Fruit fly (Drosophila melanogaster) whole organism, embryonic: ENCODE measurements around the gene CG15336.

Experiments
- BEAF-32 ChIP-seq: fragments of 200-800 bp; sonication (Bioruptor generic); optimal IDR thresholded peaks from 3 replicates; lab custom pipeline; 2017; ENCODE audit warnings: missing biosample characterization, missing genetic modification characterization, mild to moderate bottlenecking, moderate library complexity, missing genetic modification reagents
- Bgb ChIP-seq: fragments of 200-800 bp; sonication (Bioruptor generic); IDR thresholded peaks from 2 replicates; pipeline ENCODE4 v1.3.6; 2022; ENCODE audit warnings: missing biosample characterization, missing genetic modification characterization; ENCODE audit not compliant: partially characterized antibody
- C15 ChIP-seq: fragments of 200-800 bp; sonication (Bioruptor generic); IDR thresholded peaks from 3 replicates; pipeline ENCODE4 v1.3.6; 2022; ENCODE audit warnings: missing biosample characterization, missing genetic modification characterization
- CG10267 ChIP-seq: fragments of 200-800 bp; sonication (Bioruptor generic); optimal IDR thresholded peaks from 2 replicates; lab custom pipeline; 2018; ENCODE audit warnings: missing biosample characterization, mild to moderate bottlenecking, missing genetic modification characterization, moderate library complexity
- CG10321 ChIP-seq: fragments of 200-800 bp; sonication (Bioruptor generic); IDR thresholded peaks from 2 replicates; pipeline ENCODE4 v1.3.6; 2022; ENCODE audit warnings: missing biosample characterization, missing genetic modification characterization
- CG12155 ChIP-seq: fragments of 200-800 bp; sonication (Bioruptor generic); optimal IDR thresholded peaks from 3 replicates; lab custom pipeline; 2016; ENCODE audit warnings: missing biosample characterization, missing genetic modification characterization
- CG12219 ChIP-seq: fragments of 200-800 bp; sonication (Bioruptor generic); optimal IDR thresholded peaks from 3 replicates; lab custom pipeline; 2018; ENCODE audit warnings: missing biosample characterization, mild to moderate bottlenecking, missing genetic modification characterization
- CG12236 ChIP-seq: fragments of 200-800 bp; sonication (Bioruptor generic); optimal IDR thresholded peaks from 2 replicates; lab custom pipeline; 2016; ENCODE audit warnings: missing biosample characterization, missing genetic modification characterization
- CG15479 ChIP-seq: fragments of 200-800 bp; sonication (Bioruptor generic); optimal IDR thresholded peaks from 3 replicates; lab custom pipeline; 2019; ENCODE audit warnings: missing biosample characterization, mild to moderate bottlenecking, missing genetic modification characterization, moderate library complexity
- CG17328 ChIP-seq: fragments of 200-800 bp; sonication (Bioruptor generic); IDR thresholded peaks from 2 replicates; pipeline ENCODE4 v1.3.6; 2022; ENCODE audit warnings: missing biosample characterization, missing genetic modification characterization
- CG17568 ChIP-seq: fragments of 200-800 bp; sonication (Bioruptor generic); optimal IDR thresholded peaks from 2 replicates; lab custom pipeline; 2018; ENCODE audit warnings: missing biosample characterization, mild to moderate bottlenecking, missing genetic modification characterization, moderate library complexity
- CG17829 ChIP-seq: fragments of 200-800 bp; optimal IDR thresholded peaks from 2 replicates; lab custom pipeline; 2019; ENCODE audit warnings: missing biosample characterization, mild to moderate bottlenecking, missing genetic modification characterization, moderate library complexity
- CG18011 ChIP-seq: fragments of 200-800 bp; sonication (Bioruptor generic); optimal IDR thresholded peaks from 2 replicates; lab custom pipeline; 2017; ENCODE audit warnings: missing biosample characterization, missing genetic modification characterization, mild to moderate bottlenecking, moderate library complexity, missing genotype
- CG2120 ChIP-seq: fragments of 200-800 bp; sonication (Bioruptor generic); optimal IDR thresholded peaks from 3 replicates; lab custom pipeline; 2016; ENCODE audit warnings: missing biosample characterization, missing genetic modification characterization
- CG2202 ChIP-seq: fragments of 200-800 bp; sonication (Bioruptor generic); optimal IDR thresholded peaks from 2 replicates; lab custom pipeline; 2018; ENCODE audit warnings: missing biosample characterization, mild to moderate bottlenecking, missing genetic modification characterization
- CG2678 ChIP-seq: fragments of 200-800 bp; sonication (Bioruptor generic); optimal IDR thresholded peaks from 3 replicates; lab custom pipeline; 2019; ENCODE audit warnings: missing biosample characterization, mild to moderate bottlenecking, missing genetic modification characterization, moderate library complexity
- CG2875 ChIP-seq: fragments of 200-800 bp; sonication (Bioruptor generic); optimal IDR thresholded peaks from 2 replicates; lab custom pipeline; 2017; ENCODE audit warnings: missing biosample characterization, mild to moderate bottlenecking, missing genetic modification characterization, missing genetic modification reagents
- CG30020 ChIP-seq: fragments of 200-800 bp; optimal IDR thresholded peaks from 2 replicates; lab custom pipeline; 2019; ENCODE audit warnings: missing biosample characterization, mild to moderate bottlenecking, missing genetic modification characterization, moderate library complexity
- CG31441 ChIP-seq: fragments of 200-800 bp; sonication (Bioruptor generic); IDR thresholded peaks from 2 replicates; pipeline ENCODE4 v1.3.6; 2022; ENCODE audit warnings: missing biosample characterization, missing genetic modification characterization
- CG3407 ChIP-seq: fragments of 200-800 bp; sonication (Bioruptor generic); optimal IDR thresholded peaks from 2 replicates; lab custom pipeline; 2018; ENCODE audit warnings: missing biosample characterization, mild to moderate bottlenecking, missing genetic modification characterization
- CG6765 ChIP-seq: fragments of 200-800 bp; sonication (Bioruptor generic); optimal IDR thresholded peaks from 3 replicates; lab custom pipeline; 2017; ENCODE audit warnings: missing biosample characterization, mild to moderate bottlenecking, missing genetic modification characterization
- CG7357 ChIP-seq: fragments of 200-800 bp; sonication (Bioruptor generic); IDR thresholded peaks from 3 replicates; pipeline ENCODE4 v1.3.6; 2022; ENCODE audit warnings: missing biosample characterization, missing genetic modification characterization
- CG8290 ChIP-seq, 3 experiments: fragments of 200-800 bp; sonication (Bioruptor generic); optimal IDR thresholded peaks; 2 replicates each; lab custom pipeline; 2016 to 2019; ENCODE audit warnings: missing biosample characterization in 3 of 3, missing genetic modification characterization in 3 of 3, mild to moderate bottlenecking in 2 of 3, moderate library complexity in 1 of 3
- CG8765 ChIP-seq: fragments of 200-800 bp; sonication (Bioruptor generic); IDR thresholded peaks from 2 replicates; pipeline ENCODE4 v1.3.6; 2022; ENCODE audit warnings: missing biosample characterization, missing genetic modification characterization
- CG9817 ChIP-seq: fragments of 200-800 bp; sonication (Bioruptor generic); optimal IDR thresholded peaks from 2 replicates; lab custom pipeline; 2018; ENCODE audit warnings: missing biosample characterization, mild to moderate bottlenecking, missing genetic modification characterization, moderate library complexity
- CHES-1-like ChIP-seq: fragments of 200-800 bp; sonication (Bioruptor generic); optimal IDR thresholded peaks from 2 replicates; lab custom pipeline; 2016; ENCODE audit warnings: missing biosample characterization, missing genetic modification characterization
- Chrac-16 ChIP-seq: fragments of 200-800 bp; sonication (Bioruptor generic); optimal IDR thresholded peaks from 3 replicates; lab custom pipeline; 2016; ENCODE audit warnings: missing biosample characterization, missing genetic modification characterization
- CoRest ChIP-seq: fragments of 200-800 bp; sonication (Bioruptor generic); optimal IDR thresholded peaks from 3 replicates; lab custom pipeline; 2018; ENCODE audit warnings: missing biosample characterization, mild to moderate bottlenecking, missing genetic modification characterization, moderate library complexity
- D19B ChIP-seq: fragments of 200-800 bp; sonication (Bioruptor generic); optimal IDR thresholded peaks from 2 replicates; lab custom pipeline; 2017; ENCODE audit warnings: missing biosample characterization, mild to moderate bottlenecking, missing genetic modification characterization
- Dek ChIP-seq: fragments of 200-800 bp; sonication (Bioruptor generic); optimal IDR thresholded peaks from 3 replicates; lab custom pipeline; 2019; ENCODE audit warnings: missing biosample characterization, mild to moderate bottlenecking, missing genetic modification characterization, moderate library complexity
- Dll ChIP-seq: fragments of 200-800 bp; sonication (Bioruptor generic); IDR thresholded peaks from 4 replicates; pipeline ENCODE4 v1.3.6; 2022; ENCODE audit warnings: missing biosample characterization, missing genetic modification characterization; ENCODE audit not compliant: partially characterized antibody
- Doc3 ChIP-seq: fragments of 200-800 bp; sonication (Bioruptor generic); IDR thresholded peaks from 3 replicates; pipeline ENCODE4 v1.3.6; 2022; ENCODE audit warnings: missing biosample characterization, missing genetic modification characterization; ENCODE audit not compliant: partially characterized antibody
- E2f2 ChIP-seq: fragments of 200-800 bp; sonication (Bioruptor generic); IDR thresholded peaks from 2 replicates; pipeline ENCODE4 v1.3.6; 2022; ENCODE audit warnings: missing biosample characterization, missing genetic modification characterization
- Fer3 ChIP-seq: fragments of 200-800 bp; sonication (Bioruptor generic); optimal IDR thresholded peaks from 2 replicates; lab custom pipeline; 2018; ENCODE audit warnings: missing biosample characterization, mild to moderate bottlenecking, missing genetic modification characterization, moderate library complexity
- Hr51 ChIP-seq, 2 experiments: fragments of 200-800 bp; sonication (Bioruptor generic); optimal IDR thresholded peaks; 2 replicates in 1 of 2; 3 replicates in 1 of 2; lab custom pipeline; 2016 to 2018; ENCODE audit warnings: missing biosample characterization in 2 of 2, missing genetic modification characterization in 2 of 2, mild to moderate bottlenecking in 1 of 2, moderate library complexity in 1 of 2
- MESR4 ChIP-seq: fragments of 200-800 bp; sonication (Bioruptor generic); optimal IDR thresholded peaks from 2 replicates; lab custom pipeline; 2018; ENCODE audit warnings: missing biosample characterization, mild to moderate bottlenecking, missing genetic modification characterization, moderate library complexity
- ap ChIP-seq: fragments of 200-800 bp; sonication (Bioruptor generic); IDR thresholded peaks from 2 replicates; pipeline ENCODE4 v1.3.6; 2022; ENCODE audit warnings: missing biosample characterization, missing genetic modification characterization
- ato ChIP-seq: fragments of 200-800 bp; sonication (Bioruptor generic); IDR thresholded peaks from 2 replicates; pipeline ENCODE4 v1.3.6; 2022; ENCODE audit warnings: missing biosample characterization, missing genetic modification characterization; ENCODE audit not compliant: partially characterized antibody
- bab2 ChIP-seq: fragments of 200-800 bp; sonication (Bioruptor generic); optimal IDR thresholded peaks from 2 replicates; lab custom pipeline; 2016; ENCODE audit warnings: missing biosample characterization, missing genetic modification characterization
- bowl ChIP-seq: fragments of 200-800 bp; sonication (Bioruptor generic); IDR thresholded peaks from 2 replicates; pipeline ENCODE4 v1.3.6; 2022; ENCODE audit warnings: missing biosample characterization, missing genetic modification characterization
- cg ChIP-seq: fragments of 200-800 bp; sonication (Bioruptor generic); optimal IDR thresholded peaks from 3 replicates; lab custom pipeline; 2019; ENCODE audit warnings: missing biosample characterization, mild to moderate bottlenecking, missing genetic modification characterization, moderate library complexity
- chif ChIP-seq, 2 experiments: fragments of 200-800 bp; sonication (Bioruptor generic); optimal IDR thresholded peaks; 3 replicates each; lab custom pipeline; 2016; ENCODE audit warnings: missing biosample characterization in 2 of 2, missing genetic modification characterization in 2 of 2
- eyg ChIP-seq: fragments of 200-800 bp; sonication (Bioruptor generic); optimal IDR thresholded peaks from 3 replicates; lab custom pipeline; 2016; ENCODE audit warnings: missing biosample characterization, missing genetic modification characterization
- fru ChIP-seq: fragments of >200 bp; optimal IDR thresholded peaks from 2 replicates; lab custom pipeline; 2017
- h ChIP-seq: fragments of >200 bp; optimal IDR thresholded peaks from 2 replicates; lab custom pipeline; 2017
- pnt ChIP-seq: fragments of 200-800 bp; sonication (Bioruptor generic); optimal IDR thresholded peaks from 3 replicates; lab custom pipeline; 2016; ENCODE audit warnings: missing biosample characterization, missing genetic modification characterization
- pzg ChIP-seq: fragments of 200-800 bp; sonication (Bioruptor generic); optimal IDR thresholded peaks from 3 replicates; lab custom pipeline; 2018; ENCODE audit warnings: missing biosample characterization, mild to moderate bottlenecking, missing genetic modification characterization, moderate library complexity
- trem ChIP-seq: fragments of 200-800 bp; optimal IDR thresholded peaks from 3 replicates; lab custom pipeline; 2019; ENCODE audit warnings: missing biosample characterization, mild to moderate bottlenecking, missing genetic modification characterization, moderate library complexity
- vvl ChIP-seq: fragments of 200-800 bp; sonication (Bioruptor generic); IDR thresholded peaks from 2 replicates; pipeline ENCODE4 v1.3.6; 2022; ENCODE audit warnings: missing biosample characterization, missing genetic modification characterization
- zen2 ChIP-seq: fragments of 200-800 bp; sonication (Bioruptor generic); IDR thresholded peaks from 3 replicates; pipeline ENCODE4 v1.3.6; 2022; ENCODE audit warnings: missing biosample characterization, missing genetic modification characterization; ENCODE audit not compliant: partially characterized antibody

The CG15336 gene

DNA sequence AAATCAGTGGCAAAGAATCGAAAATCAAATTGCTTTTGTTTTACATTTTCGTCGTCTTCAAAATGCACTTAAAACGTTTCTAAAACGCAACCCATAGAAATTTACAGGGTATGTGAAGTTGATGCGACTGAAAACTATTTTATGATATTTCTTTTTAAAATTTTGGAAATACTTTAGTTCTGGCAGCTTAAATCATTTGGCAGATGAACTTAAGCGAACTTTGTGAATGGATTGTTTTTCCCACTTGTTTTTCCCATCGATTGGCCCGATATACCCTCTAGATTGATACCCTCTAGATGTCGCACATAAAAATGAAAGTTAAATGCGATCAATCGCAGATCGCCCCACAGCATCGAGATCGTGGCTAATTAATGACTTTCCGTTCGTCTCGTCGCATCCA is 21.6 kb upstream of the CG15336 start (continued):
- TF ChIP-seq vvl (GFP tag; lab: Robert Waterston, UW), result peak; percentile 72
- no peak for TF ChIP-seq CG2120 (GFP tag; lab: Kevin White, UChicago)
- TF ChIP-seq h (lab: Kevin White, UChicago), result no peak
- TF ChIP-seq CG30020 (tag; lab: Kevin White, UChicago), result no peak
- peak; percentile 51 for TF ChIP-seq CG3407 (GFP tag; lab: Kevin White, UChicago)
- peak; percentile 67 for TF ChIP-seq CG17829 (tag; lab: Kevin White, UChicago)
- TF ChIP-seq CG8765 (GFP tag; lab: Robert Waterston, UW), result no peak
- peak in 1 of 2 experiments; percentile 65 for TF ChIP-seq Hr51 (GFP tag; optimal IDR thresholded peaks at IDR 0.05; lab: Kevin White, UChicago)
- no peak for TF ChIP-seq CG17568 (GFP tag; lab: Kevin White, UChicago)
- TF ChIP-seq CG12219 (GFP tag; lab: Kevin White, UChicago), result peak; percentile 40
- peak; percentile 17 for TF ChIP-seq pnt (GFP tag; lab: Kevin White, UChicago)
- peak; percentile 23 to 71 for TF ChIP-seq chif (GFP tag; optimal IDR thresholded peaks at IDR 0.05; lab: Kevin White, UChicago)
- peak; percentile 58 for TF ChIP-seq CG2202 (tag; lab: Kevin White, UChicago)
- no peak for TF ChIP-seq pzg (GFP tag; lab: Kevin White, UChicago)
- TF ChIP-seq CG6765, result no peak
- no peak for TF ChIP-seq Dek
- TF ChIP-seq Bgb (GFP tag; lab: Robert Waterston, UW), result no peak
- no peak for TF ChIP-seq MESR4 (GFP tag; lab: Kevin White, UChicago)
- no peak for TF ChIP-seq CG15479 (GFP tag; lab: Kevin White, UChicago)
- no peak for TF ChIP-seq eyg (GFP tag; lab: Kevin White, UChicago)
- no peak for TF ChIP-seq zen2
- TF ChIP-seq E2f2 (GFP tag; lab: Robert Waterston, UW), result peak; percentile 29; the same call in 1 of the 2 replicates
- TF ChIP-seq CG8290 (GFP tag; optimal IDR thresholded peaks at IDR 0.05; lab: Kevin White, UChicago), result peak; percentile 7
- peak in 1 of 2 experiments; percentile 53 for TF ChIP-seq CG8290 (tag; optimal IDR thresholded peaks at IDR 0.05; lab: Kevin White, UChicago)
- TF ChIP-seq trem, result peak; percentile 40
- peak; percentile 22 for TF ChIP-seq bab2 (GFP tag; lab: Kevin White, UChicago)
- TF ChIP-seq CG12236 (GFP tag; lab: Kevin White, UChicago), result peak; percentile 25
- TF ChIP-seq bowl, result no peak
- TF ChIP-seq fru (lab: Kevin White, UChicago), result no peak
- no peak for TF ChIP-seq cg (GFP tag; lab: Kevin White, UChicago)
- TF ChIP-seq CHES-1-like (GFP tag; lab: Kevin White, UChicago), result no peak
- TF ChIP-seq Doc3 (GFP tag; lab: Robert Waterston, UW), result no peak
- no peak for TF ChIP-seq BEAF-32 (GFP tag; lab: Kevin White, UChicago)
- TF ChIP-seq ap, result peak; percentile 44; the same call in 1 of the 2 replicates
- peak; percentile 16 for TF ChIP-seq CG12155
- no peak for TF ChIP-seq CG18011 (GFP tag; lab: Kevin White, UChicago)
- TF ChIP-seq CG31441 (GFP tag; lab: Robert Waterston, UW), result peak; percentile 65
- no peak for TF ChIP-seq CG9817 (tag; lab: Kevin White, UChicago)
- no peak for TF ChIP-seq ato
- no peak for TF ChIP-seq CG10321 (GFP tag; lab: Robert Waterston, UW)
- TF ChIP-seq Chrac-16 (GFP tag; lab: Kevin White, UChicago), result peak; percentile 45
- peak; percentile 47 for TF ChIP-seq CoRest (tag; lab: Kevin White, UChicago)
- peak; percentile 64 for TF ChIP-seq CG2678 (tag; lab: Kevin White, UChicago)
- TF ChIP-seq Fer3 (tag; lab: Kevin White, UChicago), result peak; percentile 9
- TF ChIP-seq CG7357 (GFP tag; lab: Robert Waterston, UW), result no peak
- TF ChIP-seq Dll (GFP tag; lab: Robert Waterston, UW), result no peak
- peak; percentile 57 for TF ChIP-seq CG10267
- no peak for TF ChIP-seq C15 (GFP tag; lab: Robert Waterston, UW)
- peak; percentile 81 for TF ChIP-seq CG17328 (GFP tag; lab: Robert Waterston, UW)
- TF ChIP-seq CG2875 (GFP tag; lab: Kevin White, UChicago), result peak; percentile 70
- peak; percentile 23 for TF ChIP-seq D19B (GFP tag; lab: Kevin White, UChicago)
